Fruit fly (Drosophila melanogaster) whole organism, embryonic: ENCODE measurements around the gene CG14309.
A peak's percentile ranks its signal among the peaks of the same experiment; 100 is the strongest.

Experiments used
- ATbp ChIP-seq: fragments of 200-800 bp; sonication (Bioruptor generic); optimal IDR thresholded peaks from 2 replicates; lab custom pipeline; 2017; ENCODE audit warnings: missing biosample characterization, mild to moderate bottlenecking, missing genetic modification characterization, missing genetic modification reagents
- Adf1 ChIP-seq: fragments of 200-800 bp; sonication (Bioruptor generic); IDR thresholded peaks from 2 replicates; pipeline ENCODE4 v1.3.6; 2022; ENCODE audit warnings: missing biosample characterization, missing genetic modification characterization
- Asciz ChIP-seq: fragments of 200-800 bp; sonication (Bioruptor generic); optimal IDR thresholded peaks from 2 replicates; lab custom pipeline; 2017; ENCODE audit warnings: missing biosample characterization, mild to moderate bottlenecking, missing genetic modification characterization, missing genetic modification reagents
- B-H1 ChIP-seq: fragments of 200-800 bp; sonication (Bioruptor generic); IDR thresholded peaks from 3 replicates; pipeline ENCODE4 v1.3.6; 2022; ENCODE audit warnings: missing biosample characterization, missing genetic modification characterization
- Blimp-1 ChIP-seq: fragments of 200-800 bp; sonication (Bioruptor generic); optimal IDR thresholded peaks from 3 replicates; lab custom pipeline; 2018; ENCODE audit warnings: missing biosample characterization, missing genetic modification characterization, mild to moderate bottlenecking, moderate library complexity, missing genetic modification reagents
- CG10959 ChIP-seq: fragments of 200-800 bp; sonication (Bioruptor generic); IDR thresholded peaks from 2 replicates; pipeline ENCODE4 v1.3.6; 2022; ENCODE audit warnings: missing biosample characterization, missing genetic modification characterization
- CG12071 ChIP-seq: fragments of 200-800 bp; sonication (Bioruptor generic); optimal IDR thresholded peaks from 3 replicates; lab custom pipeline; 2018; ENCODE audit warnings: missing biosample characterization, mild to moderate bottlenecking, missing genetic modification characterization
- CG12769 ChIP-seq: fragments of 200-800 bp; sonication (Bioruptor generic); optimal IDR thresholded peaks from 2 replicates; lab custom pipeline; 2019; ENCODE audit warnings: missing biosample characterization, mild to moderate bottlenecking, missing genetic modification characterization, moderate library complexity
- CG13296 ChIP-seq: fragments of 200-800 bp; sonication (Bioruptor generic); optimal IDR thresholded peaks from 3 replicates; lab custom pipeline; 2018; ENCODE audit warnings: missing biosample characterization, mild to moderate bottlenecking, missing genetic modification characterization
- CG13424 ChIP-seq: fragments of 200-800 bp; sonication (Bioruptor generic); optimal IDR thresholded peaks from 2 replicates; lab custom pipeline; 2019; ENCODE audit warnings: missing biosample characterization, mild to moderate bottlenecking, missing genetic modification characterization, moderate library complexity
- CG13775 ChIP-seq: fragments of 200-800 bp; sonication (Bioruptor generic); optimal IDR thresholded peaks from 3 replicates; lab custom pipeline; 2017; ENCODE audit warnings: missing biosample characterization, mild to moderate bottlenecking, missing genetic modification characterization
- CG1792 ChIP-seq: fragments of 200-800 bp; sonication (Bioruptor generic); optimal IDR thresholded peaks from 2 replicates; lab custom pipeline; 2016; ENCODE audit warnings: missing biosample characterization, missing genetic modification characterization
- CG2712 ChIP-seq: fragments of 200-800 bp; optimal IDR thresholded peaks from 3 replicates; lab custom pipeline; 2019; ENCODE audit warnings: missing biosample characterization, mild to moderate bottlenecking, missing genetic modification characterization, moderate library complexity
- CG2889 ChIP-seq: fragments of 200-800 bp; sonication (Bioruptor generic); IDR thresholded peaks from 3 replicates; pipeline ENCODE4 v1.3.6; 2022; ENCODE audit warnings: missing biosample characterization, missing genetic modification characterization
- CG31365 ChIP-seq: fragments of 200-800 bp; sonication (Bioruptor generic); optimal IDR thresholded peaks from 2 replicates; lab custom pipeline; 2018; ENCODE audit warnings: missing biosample characterization, mild to moderate bottlenecking, missing genetic modification characterization
- CG31441 ChIP-seq: fragments of 200-800 bp; sonication (Bioruptor generic); IDR thresholded peaks from 2 replicates; pipeline ENCODE4 v1.3.6; 2022; ENCODE audit warnings: missing biosample characterization, missing genetic modification characterization
- CG34224 ChIP-seq: fragments of 200-800 bp; sonication (Bioruptor generic); IDR thresholded peaks from 3 replicates; pipeline ENCODE4 v1.3.6; 2022; ENCODE audit warnings: missing biosample characterization, missing genetic modification characterization; ENCODE audit not compliant: partially characterized antibody
- CG4820 ChIP-seq: fragments of 200-800 bp; sonication (Bioruptor generic); optimal IDR thresholded peaks from 3 replicates; lab custom pipeline; 2016; ENCODE audit warnings: missing biosample characterization, missing genetic modification characterization
- CG6175 ChIP-seq: fragments of 200-800 bp; sonication (Bioruptor generic); IDR thresholded peaks from 3 replicates; pipeline ENCODE4 v1.3.6; 2022; ENCODE audit warnings: missing biosample characterization, missing genetic modification characterization
- CG6272 ChIP-seq: fragments of 200-800 bp; sonication (Bioruptor generic); IDR thresholded peaks from 2 replicates; pipeline ENCODE4 v1.3.6; 2022; ENCODE audit warnings: missing biosample characterization, missing genetic modification characterization
- CG7556 ChIP-seq: fragments of 200-800 bp; sonication (Bioruptor generic); optimal IDR thresholded peaks from 2 replicates; lab custom pipeline; 2017; ENCODE audit warnings: missing biosample characterization, mild to moderate bottlenecking, missing genetic modification characterization
- CG8281 ChIP-seq: fragments of 200-800 bp; sonication (Bioruptor generic); optimal IDR thresholded peaks from 2 replicates; lab custom pipeline; 2018; ENCODE audit warnings: missing biosample characterization, mild to moderate bottlenecking, missing genetic modification characterization, moderate library complexity
- Fer3 ChIP-seq: fragments of 200-800 bp; sonication (Bioruptor generic); optimal IDR thresholded peaks from 2 replicates; lab custom pipeline; 2018; ENCODE audit warnings: missing biosample characterization, mild to moderate bottlenecking, missing genetic modification characterization, moderate library complexity
- Hsf ChIP-seq: fragments of 200-800 bp; sonication (Bioruptor generic); optimal IDR thresholded peaks from 3 replicates; lab custom pipeline; 2016; ENCODE audit warnings: missing biosample characterization, missing genetic modification characterization
- Poxn ChIP-seq: fragments of 200-800 bp; sonication (Bioruptor generic); IDR thresholded peaks from 2 replicates; pipeline ENCODE4 v1.3.6; 2022; ENCODE audit warnings: missing biosample characterization, missing genetic modification characterization
- Sin3A ChIP-seq: fragments of >200 bp; optimal IDR thresholded peaks from 2 replicates; lab custom pipeline; 2018
- ara ChIP-seq: fragments of 200-800 bp; sonication (Bioruptor generic); IDR thresholded peaks from 2 replicates; pipeline ENCODE4 v1.3.6; 2022; ENCODE audit warnings: missing biosample characterization, missing genetic modification characterization
- danr ChIP-seq: fragments of 200-800 bp; sonication (Bioruptor generic); IDR thresholded peaks from 2 replicates; pipeline ENCODE4 v1.3.6; 2022; ENCODE audit warnings: missing biosample characterization, missing genetic modification characterization
- dmrt99B ChIP-seq: fragments of 200-800 bp; sonication (Bioruptor generic); optimal IDR thresholded peaks from 2 replicates; lab custom pipeline; 2018; ENCODE audit warnings: missing biosample characterization, mild to moderate bottlenecking, missing genetic modification characterization, moderate library complexity
- ems ChIP-seq: fragments of 200-800 bp; sonication (Bioruptor generic); optimal IDR thresholded peaks from 3 replicates; lab custom pipeline; 2016; ENCODE audit warnings: missing biosample characterization, missing genetic modification characterization
- en ChIP-seq: fragments of 200-800 bp; sonication (Bioruptor generic); optimal IDR thresholded peaks from 2 replicates; lab custom pipeline; 2016; ENCODE audit warnings: missing biosample characterization, missing genetic modification characterization
- fd96Cb ChIP-seq: fragments of 200-800 bp; sonication (Bioruptor generic); optimal IDR thresholded peaks from 2 replicates; lab custom pipeline; 2018; ENCODE audit warnings: missing biosample characterization, mild to moderate bottlenecking, missing genetic modification characterization, moderate library complexity
- gce ChIP-seq: fragments of 200-800 bp; sonication (Bioruptor generic); IDR thresholded peaks from 3 replicates; pipeline ENCODE4 v1.3.6; 2022; ENCODE audit warnings: missing biosample characterization, missing genetic modification characterization
- grn ChIP-seq: fragments of 200-800 bp; sonication (Bioruptor generic); optimal IDR thresholded peaks from 3 replicates; lab custom pipeline; 2017; ENCODE audit warnings: missing biosample characterization, missing genetic modification characterization
- gro ChIP-seq: fragments of 200-800 bp; sonication (Bioruptor generic); optimal IDR thresholded peaks from 2 replicates; lab custom pipeline; 2016; ENCODE audit warnings: missing biosample characterization, missing genetic modification characterization
- h ChIP-seq: fragments of >200 bp; optimal IDR thresholded peaks from 2 replicates; lab custom pipeline; 2017
- her ChIP-seq: fragments of 200-800 bp; sonication (Bioruptor generic); optimal IDR thresholded peaks from 2 replicates; lab custom pipeline; 2016; ENCODE audit warnings: missing biosample characterization, missing genetic modification characterization
- jumu ChIP-seq: fragments of 200-800 bp; sonication (Bioruptor generic); optimal IDR thresholded peaks from 3 replicates; lab custom pipeline; 2016; ENCODE audit warnings: missing biosample characterization, missing genetic modification characterization
- lab ChIP-seq: fragments of 200-800 bp; sonication (Bioruptor generic); optimal IDR thresholded peaks from 3 replicates; lab custom pipeline; 2017; ENCODE audit warnings: missing biosample characterization, missing genetic modification characterization, mild to moderate bottlenecking, moderate library complexity, missing genetic modification reagents
- lmd ChIP-seq: fragments of 200-800 bp; sonication (Bioruptor generic); IDR thresholded peaks from 2 replicates; pipeline ENCODE4 v1.3.6; 2022; ENCODE audit warnings: missing biosample characterization, missing genetic modification characterization
- ro ChIP-seq: fragments of 200-800 bp; sonication (Bioruptor generic); IDR thresholded peaks from 2 replicates; pipeline ENCODE4 v1.3.6; 2022; ENCODE audit warnings: missing biosample characterization, missing genetic modification characterization
- row ChIP-seq: fragments of 200-800 bp; sonication (Bioruptor generic); IDR thresholded peaks from 3 replicates; pipeline ENCODE4 v1.3.6; 2022; ENCODE audit warnings: missing biosample characterization, missing genetic modification characterization
- sc ChIP-seq, 3 experiments: fragments of >200 bp in 2 of 3; fragments of 200-800 bp in 1 of 3; sonication (Bioruptor generic) in 1 of 3; optimal IDR thresholded peaks; 2 replicates in 2 of 3; 3 replicates in 1 of 3; lab custom pipeline; 2017; ENCODE audit warnings: mild to moderate bottlenecking in 1 of 3, missing biosample characterization in 1 of 3, missing genetic modification characterization in 1 of 3, missing genetic modification reagents in 1 of 3
- sens-2 ChIP-seq: fragments of 200-800 bp; sonication (Bioruptor generic); IDR thresholded peaks from 2 replicates; pipeline ENCODE4 v1.3.6; 2022; ENCODE audit warnings: missing biosample characterization, missing genetic modification characterization
- sisA ChIP-seq: fragments of 200-800 bp; sonication (Bioruptor generic); IDR thresholded peaks from 2 replicates; pipeline ENCODE4 v1.3.6; 2022; ENCODE audit warnings: missing biosample characterization, missing genetic modification characterization
- sr ChIP-seq: fragments of 200-800 bp; sonication (Bioruptor generic); IDR thresholded peaks from 3 replicates; pipeline ENCODE4 v1.3.6; 2022; ENCODE audit warnings: missing biosample characterization, missing genetic modification characterization
- stwl ChIP-seq: fragments of 200-800 bp; sonication (Bioruptor generic); optimal IDR thresholded peaks from 3 replicates; lab custom pipeline; 2018; ENCODE audit warnings: missing biosample characterization, mild to moderate bottlenecking, missing genetic modification characterization, moderate library complexity
- tio ChIP-seq: fragments of 200-800 bp; sonication (Bioruptor generic); optimal IDR thresholded peaks from 2 replicates; lab custom pipeline; 2017; ENCODE audit warnings: missing biosample characterization, missing genetic modification characterization, inconsistent platforms
- usp ChIP-seq: fragments of >200 bp; optimal IDR thresholded peaks from 2 replicates; lab custom pipeline; 2017; ENCODE audit warnings: missing biosample characterization, missing genetic modification characterization
- zfh1 ChIP-seq: fragments of 200-800 bp; sonication (Bioruptor generic); IDR thresholded peaks from 3 replicates; pipeline ENCODE4 v1.3.6; 2022; ENCODE audit warnings: missing biosample characterization, missing genetic modification characterization

CG14309 gene

dm6 chr3R:18398954-18399697 lies 14.3 kb upstream of the CG14309 start, which contains the start of gene Vha100-2 (continued):
- no peak for TF ChIP-seq sisA
- no peak for TF ChIP-seq usp (GFP tag; lab: Kevin White, UChicago)
- TF ChIP-seq jumu = no peak
- no peak for TF ChIP-seq CG31365
- no peak for TF ChIP-seq dmrt99B (tag; lab: Kevin White, UChicago)
- peak; percentile 52 for TF ChIP-seq Sin3A (lab: Kevin White, UChicago)
- no peak; the same call in 1 of the 2 replicates for TF ChIP-seq CG6272 (GFP tag; lab: Robert Waterston, UW)
- peak; percentile 7 for TF ChIP-seq Blimp-1 (GFP tag; lab: Kevin White, UChicago)
- TF ChIP-seq lmd = no peak; the same call in 1 of the 2 replicates
- TF ChIP-seq ATbp (GFP tag; lab: Kevin White, UChicago) = no peak
- TF ChIP-seq CG8281 (tag; lab: Kevin White, UChicago) = no peak
- peak; percentile 91 for TF ChIP-seq grn (GFP tag; lab: Kevin White, UChicago)
- peak; percentile 47 for TF ChIP-seq CG12071
- TF ChIP-seq Adf1 = peak; percentile 68; the same call in 1 of the 2 replicates
- peak; percentile 29; the same call in 1 of the 3 replicates for TF ChIP-seq sr (GFP tag; lab: Robert Waterston, UW)
- peak; percentile 83 for TF ChIP-seq row (GFP tag; lab: Robert Waterston, UW)
- TF ChIP-seq h (lab: Kevin White, UChicago) = no peak
- no peak for TF ChIP-seq ara (GFP tag; lab: Robert Waterston, UW)
- TF ChIP-seq CG13775 (GFP tag; lab: Kevin White, UChicago) = peak; percentile 12
- no peak for TF ChIP-seq gro (GFP tag; lab: Kevin White, UChicago)
- TF ChIP-seq CG13424 (tag; lab: Kevin White, UChicago) = peak; percentile 35
- TF ChIP-seq CG2889 (GFP tag; lab: Robert Waterston, UW) = no peak
- peak; percentile 51 for TF ChIP-seq CG31441
- TF ChIP-seq tio (GFP tag; lab: Kevin White, UChicago) = no peak
- TF ChIP-seq CG7556 = no peak
- no peak for TF ChIP-seq Poxn (GFP tag; lab: Robert Waterston, UW)
- peak; percentile 23; the same call in 2 of the 3 replicates for TF ChIP-seq zfh1 (GFP tag; lab: Robert Waterston, UW)
- TF ChIP-seq en (GFP tag; lab: Kevin White, UChicago) = no peak
- TF ChIP-seq CG4820 = peak; percentile 19
- 0 out of 2 replicates have a peak, but pooled peaks have one; percentile 25 for TF ChIP-seq danr (GFP tag; lab: Robert Waterston, UW)
- no peak for TF ChIP-seq ems (GFP tag; lab: Kevin White, UChicago)
- TF ChIP-seq Asciz (GFP tag; lab: Kevin White, UChicago) = no peak
- TF ChIP-seq Fer3 (tag; lab: Kevin White, UChicago) = peak; percentile 39
- no peak; the same call in 2 of the 3 replicates for TF ChIP-seq B-H1
- TF ChIP-seq fd96Cb (tag; lab: Kevin White, UChicago) = no peak
- TF ChIP-seq CG2712 (tag; lab: Kevin White, UChicago) = no peak
- peak; percentile 94 for TF ChIP-seq stwl (tag; lab: Kevin White, UChicago)
- no peak for TF ChIP-seq Hsf
- TF ChIP-seq gce (GFP tag; lab: Robert Waterston, UW) = peak; percentile 67; the same call in 2 of the 3 replicates
- TF ChIP-seq CG34224 (GFP tag; lab: Robert Waterston, UW) = no peak
- TF ChIP-seq CG13296 (GFP tag; lab: Kevin White, UChicago) = peak; percentile 56
- 0 out of 2 replicates have a peak, but pooled peaks have one; percentile 14 for TF ChIP-seq sens-2 (GFP tag; lab: Robert Waterston, UW)
- TF ChIP-seq CG1792 (GFP tag; lab: Kevin White, UChicago) = no peak
- no peak for TF ChIP-seq ro (GFP tag; lab: Robert Waterston, UW)
- TF ChIP-seq CG10959 (GFP tag; lab: Robert Waterston, UW) = no peak
- peak; percentile 25 for TF ChIP-seq lab (GFP tag; lab: Kevin White, UChicago)
- peak; percentile 44; the same call in 1 of the 3 replicates for TF ChIP-seq CG6175
- peak; percentile 60 for TF ChIP-seq CG12769
- no peak for TF ChIP-seq sc (optimal IDR thresholded peaks at IDR 0.05; lab: Kevin White, UChicago)
- peak; percentile 4 for TF ChIP-seq sc (GFP tag; optimal IDR thresholded peaks at IDR 0.05; lab: Kevin White, UChicago)
- TF ChIP-seq her = peak; percentile 52
